Worm (Caenorhabditis elegans) whole organism, L2 larva: ENCODE results near the gene H20E11.2.
"Not testable (repeated sequence)": the region's sequence is repeated elsewhere in the genome, so short reads cannot be mapped to it uniquely, and the experiment has no call there.

Experiments used
- C34F6.9 ChIP-seq: fragments of 150-350 bp; optimal IDR thresholded peaks from 2 replicates; lab custom pipeline; 2014; ENCODE audit warnings: missing biosample characterization, missing genetic modification characterization
- F13H6.1 ChIP-seq: sonication (generic microtip); optimal IDR thresholded peaks from 2 replicates; lab custom pipeline; 2016; ENCODE audit warnings: missing genetic modification characterization, missing compliant biosample characterization
- R02D3.7 ChIP-seq: fragments of 150-350 bp; optimal IDR thresholded peaks from 2 replicates; lab custom pipeline; 2014; ENCODE audit warnings: missing biosample characterization, missing genetic modification characterization
- Y55F3AM.14 ChIP-seq: fragments of 200-800 bp; sonication (Bioruptor generic); optimal IDR thresholded peaks from 2 replicates; lab custom pipeline; 2018; ENCODE audit warnings: mild to moderate bottlenecking, missing genetic modification characterization, missing compliant biosample characterization
- ZK546.5 ChIP-seq: sonication (generic microtip); optimal IDR thresholded peaks from 2 replicates; lab custom pipeline; 2017; ENCODE audit warnings: missing biosample characterization, missing genetic modification characterization
- aly-2 ChIP-seq: fragments of 150-350 bp; optimal IDR thresholded peaks from 2 replicates; lab custom pipeline; 2014; ENCODE audit warnings: missing biosample characterization, missing genetic modification characterization
- ama-1 ChIP-seq: fragments of 150-350 bp; optimal IDR thresholded peaks from 2 replicates; lab custom pipeline; 2018; ENCODE audit warnings: inconsistent platforms
- blmp-1 ChIP-seq: sonication (generic microtip); optimal IDR thresholded peaks from 2 replicates; lab custom pipeline; 2017; ENCODE audit warnings: missing genetic modification characterization, mild to moderate bottlenecking, missing compliant biosample characterization, antibody characterized with exemption, moderate library complexity; ENCODE audit not compliant: insufficient read depth
- ceh-16 ChIP-seq: fragments of 150-350 bp; optimal IDR thresholded peaks from 2 replicates; lab custom pipeline; 2014; ENCODE audit warnings: missing biosample characterization, missing genetic modification characterization
- crh-2 ChIP-seq: sonication (generic microtip); optimal IDR thresholded peaks from 2 replicates; lab custom pipeline; 2017; ENCODE audit warnings: missing biosample characterization, missing genetic modification characterization
- dmd-4 ChIP-seq: sonication (generic microtip); optimal IDR thresholded peaks from 2 replicates; lab custom pipeline; 2017; ENCODE audit warnings: missing biosample characterization, missing genetic modification characterization
- egl-27 ChIP-seq: sonication (generic microtip); optimal IDR thresholded peaks from 3 replicates; lab custom pipeline; 2017; ENCODE audit warnings: missing biosample characterization, missing genetic modification reagents, missing genetic modification characterization
- elt-1 ChIP-seq: fragments of 150-350 bp; optimal IDR thresholded peaks from 2 replicates; lab custom pipeline; 2014; ENCODE audit warnings: missing biosample characterization, missing genetic modification characterization
- fos-1 ChIP-seq: fragments of 150-350 bp; optimal IDR thresholded peaks from 2 replicates; lab custom pipeline; 2014; ENCODE audit warnings: missing biosample characterization, missing genetic modification characterization
- gmeb-1 ChIP-seq: fragments of 150-350 bp; optimal IDR thresholded peaks from 2 replicates; lab custom pipeline; 2014; ENCODE audit warnings: missing biosample characterization, missing genetic modification characterization
- lin-11 ChIP-seq: fragments of 150-350 bp; sonication (generic microtip); optimal IDR thresholded peaks from 2 replicates; lab custom pipeline; 2014; ENCODE audit warnings: missing biosample characterization, missing genetic modification characterization, inconsistent platforms, mixed read lengths
- lin-13 ChIP-seq: fragments of 150-350 bp; optimal IDR thresholded peaks from 2 replicates; lab custom pipeline; 2014; ENCODE audit warnings: missing biosample characterization, missing genetic modification reagents, missing genetic modification characterization
- lin-39 ChIP-seq: fragments of 150-350 bp; optimal IDR thresholded peaks from 2 replicates; lab custom pipeline; 2014; ENCODE audit warnings: missing biosample characterization, missing genetic modification reagents, missing genetic modification characterization
- lsy-2 ChIP-seq, 2 experiments: fragments of 150-350 bp in 1 of 2; sonication (generic microtip) in 1 of 2; optimal IDR thresholded peaks; 2 replicates each; lab custom pipeline; 2014 to 2017; ENCODE audit warnings: missing biosample characterization in 2 of 2, missing genetic modification characterization in 2 of 2
- mab-5 ChIP-seq: fragments of 150-350 bp; optimal IDR thresholded peaks from 2 replicates; lab custom pipeline; 2014; ENCODE audit warnings: missing biosample characterization, missing genetic modification characterization
- mdl-1 ChIP-seq, 2 experiments: fragments of 150-350 bp in 1 of 2; sonication (generic microtip) in 1 of 2; optimal IDR thresholded peaks; 2 replicates each; lab custom pipeline; 2017; ENCODE audit warnings: missing biosample characterization in 2 of 2, missing genetic modification characterization in 2 of 2
- nhr-10 ChIP-seq: sonication (generic microtip); optimal IDR thresholded peaks from 2 replicates; lab custom pipeline; 2017; ENCODE audit warnings: missing biosample characterization, missing genetic modification characterization
- nhr-11 ChIP-seq: fragments of 150-350 bp; optimal IDR thresholded peaks from 2 replicates; lab custom pipeline; 2014; ENCODE audit warnings: missing biosample characterization, missing genetic modification characterization
- nhr-12 ChIP-seq: fragments of 150-350 bp; optimal IDR thresholded peaks from 2 replicates; lab custom pipeline; 2014; ENCODE audit warnings: missing biosample characterization, missing genetic modification characterization
- nhr-129 ChIP-seq: fragments of 150-350 bp; optimal IDR thresholded peaks from 2 replicates; lab custom pipeline; 2014; ENCODE audit warnings: missing biosample characterization, missing genetic modification characterization
- nhr-21 ChIP-seq: fragments of 150-350 bp; optimal IDR thresholded peaks from 2 replicates; lab custom pipeline; 2014; ENCODE audit warnings: missing biosample characterization, missing genetic modification characterization
- nhr-23 ChIP-seq: fragments of 150-350 bp; optimal IDR thresholded peaks from 2 replicates; lab custom pipeline; 2014; ENCODE audit warnings: missing biosample characterization, missing genetic modification reagents, missing genetic modification characterization
- nhr-237 ChIP-seq: fragments of 150-350 bp; optimal IDR thresholded peaks from 2 replicates; lab custom pipeline; 2014; ENCODE audit warnings: missing biosample characterization, missing genetic modification characterization
- nhr-25 ChIP-seq: fragments of 150-350 bp; sonication (generic microtip); optimal IDR thresholded peaks from 3 replicates; lab custom pipeline; 2014; ENCODE audit warnings: missing biosample characterization, missing genetic modification characterization
- nhr-6 ChIP-seq: fragments of 150-350 bp; optimal IDR thresholded peaks from 2 replicates; lab custom pipeline; 2014; ENCODE audit warnings: missing biosample characterization, missing genetic modification characterization
- nhr-77 ChIP-seq: fragments of 150-350 bp; optimal IDR thresholded peaks from 2 replicates; lab custom pipeline; 2014; ENCODE audit warnings: missing biosample characterization, missing genetic modification characterization
- sem-4 ChIP-seq: fragments of 150-350 bp; optimal IDR thresholded peaks from 2 replicates; lab custom pipeline; 2014; ENCODE audit warnings: missing biosample characterization, missing genetic modification reagents, missing genetic modification characterization
- sma-3 ChIP-seq: sonication (generic microtip); optimal IDR thresholded peaks from 2 replicates; lab custom pipeline; 2016; ENCODE audit warnings: missing genetic modification reagents, missing genetic modification characterization, missing compliant biosample characterization
- sma-9 ChIP-seq, 2 experiments: fragments of 150-350 bp in 1 of 2; sonication (generic microtip) in 1 of 2; optimal IDR thresholded peaks; 2 replicates each; lab custom pipeline; 2014 to 2016; ENCODE audit warnings: missing genetic modification characterization in 2 of 2, mild to moderate bottlenecking in 1 of 2, missing biosample characterization in 1 of 2, missing compliant biosample characterization in 1 of 2, missing genetic modification reagents in 1 of 2, moderate library complexity in 1 of 2
- snpc-4 ChIP-seq: fragments of 150-350 bp; optimal IDR thresholded peaks from 2 replicates; lab custom pipeline; 2014; ENCODE audit warnings: missing biosample characterization, missing genetic modification characterization
- unc-55 ChIP-seq: fragments of 150-350 bp; sonication (generic microtip); optimal IDR thresholded peaks from 3 replicates; lab custom pipeline; 2014; ENCODE audit warnings: missing biosample characterization, missing genetic modification reagents, missing genetic modification characterization
- unc-62 ChIP-seq: fragments of 150-350 bp; optimal IDR thresholded peaks from 2 replicates; lab custom pipeline; 2014; ENCODE audit warnings: missing biosample characterization, missing genetic modification reagents, missing genetic modification characterization
- zag-1 ChIP-seq: fragments of 150-350 bp; optimal IDR thresholded peaks from 2 replicates; lab custom pipeline; 2014; ENCODE audit warnings: missing biosample characterization, missing genetic modification characterization
- ztf-1 ChIP-seq: fragments of 200-800 bp; sonication (Bioruptor generic); conservative IDR thresholded peaks from 2 replicates; pipeline ENCODE4 v1.3.6; 2022; ENCODE audit warnings: missing genetic modification characterization, missing compliant biosample characterization
- ztf-11 ChIP-seq: sonication (generic microtip); optimal IDR thresholded peaks from 2 replicates; lab custom pipeline; 2017; ENCODE audit warnings: missing biosample characterization, missing genetic modification characterization

The H20E11.2 gene

DNA sequence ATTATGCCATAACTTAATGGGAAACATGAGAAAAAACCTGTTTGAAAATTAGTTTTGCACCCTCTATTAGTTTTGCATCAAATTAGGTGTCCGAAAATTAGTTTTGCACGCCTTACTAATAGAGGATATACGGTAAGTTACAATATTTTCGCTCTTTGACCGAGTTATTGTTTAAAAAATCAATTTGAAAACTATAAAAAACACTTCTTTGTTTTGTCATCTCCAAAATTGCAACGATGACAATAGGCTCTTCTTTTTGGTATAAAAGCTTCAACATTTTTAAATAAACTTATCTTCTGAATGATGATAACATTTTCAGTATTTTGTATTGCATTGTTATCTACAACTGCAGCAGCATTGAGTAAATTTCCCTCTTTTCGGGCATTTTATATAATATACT lies at the start of gene H20E11.2:
H20E11.2 (plus strand) TSS at position 301 of the 400 bp plus-strand sequence.
- TF ChIP-seq snpc-4, lin-39, ZK546.5 (tag; lab: Kevin White, UChicago): not testable (repeated sequence)
- TF ChIP-seq, all 48 proteins: peak for 0; not testable (repeated sequence) for 48

DNA sequence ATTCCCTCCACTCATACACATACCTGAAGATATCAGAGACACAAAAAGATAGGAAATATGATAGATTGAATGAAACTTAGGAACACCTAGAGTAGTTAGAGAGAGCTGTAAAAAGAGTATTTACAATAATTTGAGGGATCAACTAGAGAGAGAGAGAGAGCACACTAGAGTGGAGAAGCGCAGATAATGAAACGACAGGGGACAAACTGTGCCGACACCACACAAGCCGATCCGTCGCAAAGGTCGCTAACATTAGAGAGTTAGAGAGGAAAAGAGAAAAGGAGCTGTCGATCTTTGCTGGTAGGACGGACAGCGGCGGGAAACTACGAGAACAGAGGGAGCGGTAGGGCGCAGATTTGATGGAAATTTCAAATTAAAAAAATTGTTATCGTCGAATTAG lies 42.4 kb upstream of the H20E11.2 start, which contains the start of gene dyci-1:
dyci-1 (minus strand) TSS at position 122 of the 400 bp plus-strand sequence.
- TF ChIP-seq nhr-237 (tag; lab: Kevin White, UChicago) (no peak), elt-1 (no peak), nhr-21 (no peak), nhr-129 (tag; lab: Kevin White, UChicago) (peak; percentile 70), fos-1 (peak; percentile 27), F13H6.1 (peak; percentile 71), ceh-16 (tag; lab: Kevin White, UChicago) (no peak), nhr-10 (tag; lab: Kevin White, UChicago) (no peak), C34F6.9 (tag; lab: Kevin White, UChicago) (peak; percentile 2), ztf-11 (tag; lab: Kevin White, UChicago) (no peak), lin-11 (tag; lab: Kevin White, UChicago) (no peak), mdl-1 (tag; optimal IDR thresholded peaks at IDR 0.05; lab: Kevin White, UChicago) (no peak), sem-4 (tag; lab: Kevin White, UChicago) (no peak), unc-62 (GFP tag; lab: Kevin White, UChicago) (no peak), aly-2 (tag; lab: Kevin White, UChicago) (no peak), nhr-11 (tag; lab: Kevin White, UChicago) (no peak), lsy-2 (tag; optimal IDR thresholded peaks at IDR 0.05; lab: Kevin White, UChicago) (no peak), ztf-1 (GFP tag; lab: Robert Waterston, UW) (no peak), sma-9 (GFP tag; optimal IDR thresholded peaks at IDR 0.05; lab: Kevin White, UChicago) (peak; percentile 7), sma-9 (tag; optimal IDR thresholded peaks at IDR 0.05; lab: Kevin White, UChicago) (no peak), ZK546.5 (tag; lab: Kevin White, UChicago) (no peak), R02D3.7 (tag; lab: Kevin White, UChicago) (no peak), nhr-23 (tag; lab: Kevin White, UChicago) (no peak), gmeb-1 (tag; lab: Kevin White, UChicago) (no peak)

DNA sequence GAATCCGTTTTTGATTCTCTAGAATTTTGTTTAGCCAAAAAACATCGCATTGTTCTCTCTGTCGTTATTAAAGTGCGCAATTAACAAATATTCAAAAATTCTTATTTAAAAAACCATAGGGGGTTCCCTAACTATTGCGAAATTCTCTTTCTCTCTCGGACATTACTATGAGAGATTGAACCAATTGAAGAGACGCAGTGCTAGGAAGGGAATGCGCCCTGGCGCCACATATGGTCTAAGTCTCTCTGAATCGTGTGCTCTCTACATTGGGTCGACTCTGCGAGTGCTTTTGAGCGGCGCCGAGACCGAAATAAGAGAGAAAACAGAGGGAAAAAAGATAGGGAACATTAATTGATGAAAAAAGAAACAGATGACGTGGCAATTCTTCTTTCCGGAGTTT lies 41.7 kb upstream of the H20E11.2 start:
- TF ChIP-seq fos-1 (peak; percentile 71), ama-1 (lab: Kevin White, UChicago) (peak; percentile 49), nhr-129 (tag; lab: Kevin White, UChicago) (peak; percentile 79), mdl-1 (tag; optimal IDR thresholded peaks at IDR 0.05; lab: Kevin White, UChicago) (peak in 1 of 2 experiments; percentile 20), Y55F3AM.14 (GFP tag; lab: Kevin White, UChicago) (peak; percentile 52), mab-5 (tag; lab: Kevin White, UChicago) (peak; percentile 18), C34F6.9 (tag; lab: Kevin White, UChicago) (peak; percentile 87), lin-13 (GFP tag; lab: Kevin White, UChicago) (peak; percentile 56), nhr-6 (tag; lab: Kevin White, UChicago) (peak; percentile 16), sma-9 (GFP tag; optimal IDR thresholded peaks at IDR 0.05; lab: Kevin White, UChicago) (peak; percentile 93), sma-9 (tag; optimal IDR thresholded peaks at IDR 0.05; lab: Kevin White, UChicago) (no peak), sem-4 (tag; lab: Kevin White, UChicago) (peak; percentile 88), F13H6.1 (peak; percentile 83), nhr-12 (tag; lab: Kevin White, UChicago) (no peak), nhr-237 (tag; lab: Kevin White, UChicago) (no peak), R02D3.7 (tag; lab: Kevin White, UChicago) (no peak), nhr-23 (tag; lab: Kevin White, UChicago) (no peak), blmp-1 (tag; lab: Kevin White, UChicago) (no peak), gmeb-1 (tag; lab: Kevin White, UChicago) (peak; percentile 59), nhr-25 (tag; lab: Kevin White, UChicago) (peak; percentile 32), crh-2 (tag; lab: Kevin White, UChicago) (peak; percentile 98), ceh-16 (tag; lab: Kevin White, UChicago) (peak; percentile 48), snpc-4 (tag; lab: Kevin White, UChicago) (peak; percentile 44), unc-55 (peak; percentile 91), dmd-4 (tag; lab: Kevin White, UChicago) (no peak), zag-1 (tag; lab: Kevin White, UChicago) (peak; percentile 2), sma-3 (GFP tag; lab: Kevin White, UChicago) (peak; percentile 62), egl-27 (tag; lab: Kevin White, UChicago) (peak; percentile 52), nhr-77 (tag; lab: Kevin White, UChicago) (no peak), lsy-2 (tag; optimal IDR thresholded peaks at IDR 0.05; lab: Kevin White, UChicago) (peak; percentile 53 to 78)
- TF ChIP-seq, all 48 proteins: peak for 22
